Worm (Caenorhabditis elegans): ENCODE results near the gene T09E8.4.

DNA sequence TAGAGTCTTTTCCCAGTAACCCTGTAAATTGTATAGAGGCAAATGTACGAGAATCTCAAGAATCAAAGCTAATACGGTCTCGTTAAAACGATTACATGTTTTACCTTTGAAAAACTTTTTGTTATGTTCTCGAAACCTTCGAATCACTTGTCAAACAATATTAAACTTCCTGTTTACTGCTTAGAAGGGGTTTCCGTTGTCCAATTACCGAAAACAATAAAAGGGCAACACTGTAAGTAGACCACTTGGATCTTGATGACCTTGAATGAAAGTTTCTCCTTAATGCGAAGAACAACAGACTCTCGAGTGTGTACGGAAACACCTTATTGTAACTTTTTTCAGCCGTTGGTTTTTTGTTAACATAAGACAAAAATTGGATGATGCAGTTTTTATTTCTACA lies 16.6 kb upstream of the T09E8.4 start:
- TF ChIP-seq lin-15B (tag; optimal IDR thresholded peaks at IDR 0.05) (no peak), nhr-237 (tag; optimal IDR thresholded peaks at IDR 0.05) (no peak), fkh-10 (GFP tag; optimal IDR thresholded peaks at IDR 0.05) (no peak), ztf-11 (tag; optimal IDR thresholded peaks at IDR 0.05) (no peak), ceh-9 (tag; optimal IDR thresholded peaks at IDR 0.05) (no peak), pha-4 (tag; optimal IDR thresholded peaks at IDR 0.05) (no peak)

Measured in whole organism, L3 larva.